Worm (Caenorhabditis elegans) whole organism, mixed stage, embryonic: ENCODE data around the gene taf-7.1.

Experiments
- M03D4.4 ChIP-seq: sonication (generic microtip); optimal IDR thresholded peaks from 2 replicates; lab custom pipeline; 2017; ENCODE audit warnings: mild to moderate bottlenecking, missing genetic modification characterization, missing compliant biosample characterization
- bed-3 ChIP-seq: fragments of 200-800 bp; sonication (Bioruptor generic); optimal IDR thresholded peaks from 3 replicates; lab custom pipeline; 2018; ENCODE audit warnings: mild to moderate bottlenecking, missing genetic modification characterization, moderate library complexity, missing compliant biosample characterization
- drap-1 ChIP-seq: fragments of 200-800 bp; sonication (Bioruptor generic); optimal IDR thresholded peaks from 3 replicates; lab custom pipeline; 2018; ENCODE audit warnings: mild to moderate bottlenecking, missing genetic modification characterization, missing compliant biosample characterization
- elt-1 ChIP-seq: sonication (generic microtip); optimal IDR thresholded peaks from 2 replicates; lab custom pipeline; 2017; ENCODE audit warnings: missing genetic modification characterization, mild to moderate bottlenecking, missing compliant biosample characterization, antibody characterized with exemption, moderate library complexity, borderline replicate concordance; ENCODE audit not compliant: insufficient read depth
- lin-13 ChIP-seq: fragments of 150-350 bp; optimal IDR thresholded peaks from 2 replicates; lab custom pipeline; 2014; ENCODE audit warnings: missing biosample characterization, missing genetic modification characterization
- nhr-237 ChIP-seq: fragments of 150-350 bp; optimal IDR thresholded peaks from 2 replicates; lab custom pipeline; 2014; ENCODE audit warnings: missing biosample characterization, missing genetic modification characterization
- nhr-76 ChIP-seq: sonication (generic microtip); optimal IDR thresholded peaks from 2 replicates; lab custom pipeline; 2017; ENCODE audit warnings: missing biosample characterization, missing genetic modification characterization
- unc-62 ChIP-seq: fragments of 150-350 bp; optimal IDR thresholded peaks from 2 replicates; lab custom pipeline; 2014; ENCODE audit warnings: missing biosample characterization, missing genetic modification reagents, missing genetic modification characterization

DNA sequence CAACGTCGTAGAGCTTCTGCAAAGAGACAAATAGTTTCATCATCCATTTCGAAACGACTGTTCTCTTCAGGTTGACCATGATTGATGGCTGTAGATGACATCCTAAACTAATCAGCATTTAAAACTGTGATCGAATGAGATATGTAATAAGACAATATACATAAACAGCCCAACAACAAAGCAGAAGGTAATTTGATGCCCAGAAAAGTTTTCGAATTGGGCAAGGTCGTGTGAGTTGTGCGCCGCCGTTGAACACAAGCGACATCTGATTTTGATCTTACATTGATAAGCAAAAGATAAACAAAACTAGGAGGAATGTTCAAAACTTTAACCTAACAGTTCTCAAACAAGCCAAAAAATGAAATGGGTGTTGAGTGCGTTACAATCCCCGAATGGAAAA, 48.3 kb upstream of the taf-7.1 start, which contains the start of gene Y62H9A.7:
- no peak for TF ChIP-seq elt-1 (tag; lab: Kevin White, UChicago)
- no peak for TF ChIP-seq unc-62
- no peak for TF ChIP-seq M03D4.4 (tag; lab: Kevin White, UChicago)
- TF ChIP-seq nhr-237 (tag; lab: Kevin White, UChicago): no peak
- TF ChIP-seq drap-1 (GFP tag; lab: Kevin White, UChicago): no peak
- no peak for TF ChIP-seq bed-3
- no peak for TF ChIP-seq nhr-76
- TF ChIP-seq lin-13 (tag; lab: Kevin White, UChicago): no peak
